Fruit fly (Drosophila melanogaster) S2 (cell line): ENCODE data around the gene Cad74A.

Source experiments
- CG8478 ChIP-seq: fragments of >200 bp; optimal IDR thresholded peaks from 2 replicates; lab custom pipeline; 2018
- CTCF ChIP-seq, 2 experiments: fragments of >200 bp; optimal IDR thresholded peaks; 2 replicates each; lab custom pipeline; 2018

dm6 chr3L:17352812-17353211, 26.5 kb downstream of the Cad74A start:
- TF ChIP-seq CTCF (optimal IDR thresholded peaks at IDR 0.05; lab: Kevin White, UChicago) (peak; percentile 54 to 70), CG8478 (lab: Kevin White, UChicago) (no peak)
